Worm (Caenorhabditis elegans) whole organism, late embryonic: Measurements from ENCODE around the gene usp-33.

Experiments
- ama-1 ChIP-seq: fragments of 150-350 bp; optimal IDR thresholded peaks from 2 replicates; lab custom pipeline; 2014
- ceh-48 ChIP-seq: sonication (generic microtip); optimal IDR thresholded peaks from 2 replicates; lab custom pipeline; 2016; ENCODE audit warnings: missing genetic modification characterization, inconsistent platforms, missing compliant biosample characterization
- ceh-6 ChIP-seq: fragments of 200-800 bp; sonication (Bioruptor generic); optimal IDR thresholded peaks from 2 replicates; lab custom pipeline; 2018; ENCODE audit warnings: mild to moderate bottlenecking, missing genetic modification characterization, missing compliant biosample characterization
- elt-4 ChIP-seq: sonication (generic microtip); optimal IDR thresholded peaks from 2 replicates; lab custom pipeline; 2016; ENCODE audit warnings: missing genetic modification characterization, missing compliant biosample characterization
- pha-4 ChIP-seq: fragments of 150-350 bp; optimal IDR thresholded peaks from 2 replicates; lab custom pipeline; 2018; ENCODE audit warnings: missing biosample characterization, missing genetic modification reagents, missing genetic modification characterization
- pqm-1 ChIP-seq: sonication (generic microtip); optimal IDR thresholded peaks from 2 replicates; lab custom pipeline; 2016; ENCODE audit warnings: missing genetic modification characterization, missing compliant biosample characterization

ce11 chrX:15552024-15552769 is 39.0 kb upstream of the usp-33 start:
- TF ChIP-seq ama-1 (lab: Kevin White, UChicago) (no peak), ceh-48 (tag; lab: Kevin White, UChicago) (no peak), ceh-6 (GFP tag; lab: Kevin White, UChicago) (no peak), pha-4 (no peak), pqm-1 (tag; lab: Kevin White, UChicago) (no peak), elt-4 (no peak)
